Worm (Caenorhabditis elegans) whole organism, L4 larva: ENCODE results near the gene fbxl-1.
A peak's percentile ranks its signal among the peaks of the same experiment; 100 is the strongest.

Source experiments
- F49E8.2 ChIP-seq: sonication (generic microtip); optimal IDR thresholded peaks from 2 replicates; lab custom pipeline; 2016; ENCODE audit warnings: missing compliant biosample characterization, mild to moderate bottlenecking, missing genetic modification characterization, borderline replicate concordance
- Y48G9A.11 ChIP-seq: fragments of 200-800 bp; sonication (Bioruptor generic); IDR thresholded peaks from 2 replicates; pipeline ENCODE4 v1.3.6; 2022; ENCODE audit warnings: missing genetic modification reagents, missing genetic modification characterization, missing compliant biosample characterization
- arid-1 ChIP-seq: fragments of 200-800 bp; sonication (Bioruptor generic); conservative IDR thresholded peaks from 2 replicates; pipeline ENCODE4 v1.3.6; 2022; ENCODE audit warnings: missing genetic modification reagents, missing genetic modification characterization, missing compliant biosample characterization
- attf-4 ChIP-seq: sonication (generic microtip); optimal IDR thresholded peaks from 3 replicates; lab custom pipeline; 2017; ENCODE audit warnings: missing biosample characterization, missing genetic modification characterization
- ceh-20 ChIP-seq: fragments of 200-800 bp; sonication (Bioruptor generic); IDR thresholded peaks from 2 replicates; pipeline ENCODE4 v1.3.6; 2022; ENCODE audit warnings: missing genetic modification reagents, missing genetic modification characterization, missing compliant biosample characterization
- ceh-28 ChIP-seq: fragments of 150-350 bp; optimal IDR thresholded peaks from 2 replicates; lab custom pipeline; 2014; ENCODE audit warnings: missing biosample characterization, missing genetic modification reagents, missing genetic modification characterization
- ceh-44 ChIP-seq: fragments of 200-800 bp; sonication (Bioruptor generic); IDR thresholded peaks from 2 replicates; pipeline ENCODE4 v1.3.6; 2022; ENCODE audit warnings: missing genetic modification reagents, missing genetic modification characterization, missing compliant biosample characterization
- ceh-62 ChIP-seq: sonication (generic microtip); optimal IDR thresholded peaks from 2 replicates; lab custom pipeline; 2017; ENCODE audit warnings: missing biosample characterization, missing genetic modification characterization
- ceh-82 ChIP-seq: sonication (generic microtip); optimal IDR thresholded peaks from 2 replicates; lab custom pipeline; 2017; ENCODE audit warnings: missing biosample characterization, missing genetic modification characterization
- daf-16 ChIP-seq, 3 experiments: sonication (generic microtip); optimal IDR thresholded peaks; 2 replicates each; lab custom pipeline; 2016 to 2017; ENCODE audit warnings: missing genetic modification characterization in 3 of 3, missing genetic modification reagents in 3 of 3, mild to moderate bottlenecking in 2 of 3, missing compliant biosample characterization in 2 of 3, missing biosample characterization in 1 of 3, moderate library complexity in 1 of 3
- dmd-6 ChIP-seq: fragments of 200-800 bp; sonication (Bioruptor generic); IDR thresholded peaks from 2 replicates; pipeline ENCODE4 v1.3.6; 2022; ENCODE audit warnings: missing genetic modification reagents, missing genetic modification characterization, missing compliant biosample characterization
- dmd-8 ChIP-seq: fragments of 200-800 bp; sonication (Bioruptor generic); IDR thresholded peaks from 2 replicates; pipeline ENCODE4 v1.3.6; 2022; ENCODE audit warnings: missing genetic modification characterization, missing compliant biosample characterization
- dmd-9 ChIP-seq: fragments of 200-800 bp; sonication (Bioruptor generic); IDR thresholded peaks from 2 replicates; pipeline ENCODE4 v1.3.6; 2022; ENCODE audit warnings: missing genetic modification reagents, missing genetic modification characterization, missing compliant biosample characterization
- dpl-1 ChIP-seq: fragments of 150-350 bp; optimal IDR thresholded peaks from 2 replicates; lab custom pipeline; 2014; ENCODE audit warnings: missing biosample characterization, missing genetic modification reagents, missing genetic modification characterization
- egl-27 ChIP-seq: sonication (generic microtip); optimal IDR thresholded peaks from 3 replicates; lab custom pipeline; 2017; ENCODE audit warnings: missing biosample characterization, missing genetic modification reagents, missing genetic modification characterization
- gei-8 ChIP-seq: fragments of 200-800 bp; sonication (Bioruptor generic); optimal IDR thresholded peaks from 2 replicates; lab custom pipeline; 2018; ENCODE audit warnings: mild to moderate bottlenecking, missing genetic modification characterization, missing compliant biosample characterization
- hlh-30 ChIP-seq: sonication (generic microtip); optimal IDR thresholded peaks from 2 replicates; lab custom pipeline; 2017; ENCODE audit warnings: antibody characterized with exemption, mild to moderate bottlenecking, missing genetic modification characterization, missing compliant biosample characterization; ENCODE audit not compliant: insufficient read depth
- lim-7 ChIP-seq: fragments of 200-800 bp; sonication (Bioruptor generic); IDR thresholded peaks from 2 replicates; pipeline ENCODE4 v1.3.6; 2022; ENCODE audit warnings: missing genetic modification characterization, missing compliant biosample characterization
- lir-3 ChIP-seq: sonication (generic microtip); optimal IDR thresholded peaks from 2 replicates; lab custom pipeline; 2016; ENCODE audit warnings: mild to moderate bottlenecking, missing genetic modification characterization, missing compliant biosample characterization
- mdt-29 ChIP-seq: fragments of 200-800 bp; sonication (Bioruptor generic); IDR thresholded peaks from 2 replicates; pipeline ENCODE4 v1.3.6; 2022; ENCODE audit warnings: missing genetic modification reagents, missing genetic modification characterization, missing compliant biosample characterization
- nhr-10 ChIP-seq: fragments of 150-350 bp; optimal IDR thresholded peaks from 2 replicates; lab custom pipeline; 2014; ENCODE audit warnings: missing biosample characterization, missing genetic modification characterization
- nhr-111 ChIP-seq: fragments of 200-800 bp; sonication (Bioruptor generic); optimal IDR thresholded peaks from 2 replicates; lab custom pipeline; 2018; ENCODE audit warnings: mild to moderate bottlenecking, missing genetic modification characterization, missing compliant biosample characterization
- nhr-237 ChIP-seq: sonication (generic microtip); optimal IDR thresholded peaks from 2 replicates; lab custom pipeline; 2017; ENCODE audit warnings: missing biosample characterization, missing genetic modification characterization
- nhr-76 ChIP-seq: fragments of 150-350 bp; optimal IDR thresholded peaks from 2 replicates; lab custom pipeline; 2014; ENCODE audit warnings: missing biosample characterization, missing genetic modification characterization
- nhr-77 ChIP-seq: fragments of 150-350 bp; optimal IDR thresholded peaks from 2 replicates; lab custom pipeline; 2014; ENCODE audit warnings: missing biosample characterization, missing genetic modification characterization
- php-3 ChIP-seq: fragments of 200-800 bp; sonication (Bioruptor generic); IDR thresholded peaks from 2 replicates; pipeline ENCODE4 v1.3.6; 2022; ENCODE audit warnings: missing genetic modification reagents, missing genetic modification characterization, missing compliant biosample characterization
- rbr-2 ChIP-seq: sonication (generic microtip); optimal IDR thresholded peaks from 2 replicates; lab custom pipeline; 2016; ENCODE audit warnings: missing genotype, missing genetic modification characterization, missing compliant biosample characterization
- sdz-12 ChIP-seq: fragments of 200-800 bp; sonication (Bioruptor generic); optimal IDR thresholded peaks from 2 replicates; lab custom pipeline; 2018; ENCODE audit warnings: mild to moderate bottlenecking, missing genetic modification characterization, missing compliant biosample characterization
- set-16 ChIP-seq: fragments of 200-800 bp; sonication (Bioruptor generic); IDR thresholded peaks from 2 replicates; pipeline ENCODE4 v1.3.6; 2022; ENCODE audit warnings: missing genetic modification reagents, missing genetic modification characterization, missing compliant biosample characterization
- snpc-4 ChIP-seq: fragments of 150-350 bp; optimal IDR thresholded peaks from 2 replicates; lab custom pipeline; 2014; ENCODE audit warnings: missing biosample characterization, missing genetic modification characterization
- spr-3 ChIP-seq: fragments of 200-800 bp; sonication (Bioruptor generic); optimal IDR thresholded peaks from 2 replicates; lab custom pipeline; 2018; ENCODE audit warnings: mild to moderate bottlenecking, missing genetic modification characterization, missing compliant biosample characterization
- unc-62 ChIP-seq, 3 experiments: fragments of 150-350 bp in 1 of 3; sonication (generic microtip); optimal IDR thresholded peaks in 2 of 3; peaks in 1 of 3; 1 replicate in 1 of 3; 2 replicates in 2 of 3; lab custom pipeline; 2014 to 2017; ENCODE audit warnings: missing biosample characterization in 3 of 3, missing genetic modification characterization in 3 of 3, missing genetic modification reagents in 3 of 3, missing genotype in 1 of 3
- vab-7 ChIP-seq: fragments of 200-800 bp; sonication (Bioruptor generic); IDR thresholded peaks from 2 replicates; pipeline ENCODE4 v1.3.6; 2022; ENCODE audit warnings: missing genetic modification reagents, missing genetic modification characterization, missing compliant biosample characterization
- zag-1 ChIP-seq: fragments of 150-350 bp; optimal IDR thresholded peaks from 2 replicates; lab custom pipeline; 2014; ENCODE audit warnings: missing biosample characterization, missing genetic modification characterization
- ztf-11 ChIP-seq: fragments of 150-350 bp; optimal IDR thresholded peaks from 2 replicates; lab custom pipeline; 2014; ENCODE audit warnings: missing biosample characterization, missing genetic modification characterization
- ztf-7 ChIP-seq: fragments of 150-350 bp; optimal IDR thresholded peaks from 2 replicates; lab custom pipeline; 2014; ENCODE audit warnings: missing biosample characterization, missing genetic modification characterization

The fbxl-1 gene

ce11 chrIII:8185130-8185529 is 42.5 kb upstream of the fbxl-1 start:
- no peak for TF ChIP-seq set-16
- no peak for TF ChIP-seq lir-3
- TF ChIP-seq snpc-4 (tag; lab: Kevin White, UChicago), result no peak
- TF ChIP-seq nhr-77 (tag; lab: Kevin White, UChicago), result no peak
- TF ChIP-seq unc-62 (GFP tag; optimal IDR thresholded peaks at IDR 0.05 in 1 of 2; lab: Kevin White, UChicago), result peak in 1 of 2 experiments; percentile 95
- no peak for TF ChIP-seq unc-62 (tag; optimal IDR thresholded peaks at IDR 0.05; lab: Kevin White, UChicago)
- TF ChIP-seq arid-1, result no peak
- TF ChIP-seq, all 104 proteins: peak for 1

ce11 chrIII:8190505-8190904 is 37.1 kb upstream of the fbxl-1 start, which contains the start of gene C50C3.19:
Gene C50C3.19 (plus strand): TSS chrIII:8190805.
- TF ChIP-seq ceh-44 (GFP tag; lab: Robert Waterston, UW), result no peak
- TF ChIP-seq ceh-20 (GFP tag; lab: Robert Waterston, UW), result no peak
- no peak for TF ChIP-seq gei-8 (GFP tag; lab: Kevin White, UChicago)
- TF ChIP-seq nhr-111 (GFP tag; lab: Kevin White, UChicago), result no peak
- TF ChIP-seq ztf-11, result no peak
- TF ChIP-seq mdt-29 (GFP tag; lab: Robert Waterston, UW), result no peak
- TF ChIP-seq egl-27, result no peak
- no peak for TF ChIP-seq F49E8.2 (tag; lab: Kevin White, UChicago)
- TF ChIP-seq dmd-6 (GFP tag; lab: Robert Waterston, UW), result no peak
- no peak for TF ChIP-seq dpl-1 (GFP tag; lab: Kevin White, UChicago)
- TF ChIP-seq ztf-7 (tag; lab: Kevin White, UChicago), result no peak
- no peak for TF ChIP-seq daf-16 (GFP tag; optimal IDR thresholded peaks at IDR 0.05; lab: Kevin White, UChicago)
- no peak for TF ChIP-seq daf-16 (tag; optimal IDR thresholded peaks at IDR 0.05; lab: Kevin White, UChicago)
- TF ChIP-seq nhr-10 (tag; lab: Kevin White, UChicago), result no peak
- TF ChIP-seq unc-62 (GFP tag; optimal IDR thresholded peaks at IDR 0.05 in 1 of 2; lab: Kevin White, UChicago), result no peak
- no peak for TF ChIP-seq unc-62 (tag; optimal IDR thresholded peaks at IDR 0.05; lab: Kevin White, UChicago)
- no peak for TF ChIP-seq dmd-8
- no peak for TF ChIP-seq sdz-12 (GFP tag; lab: Kevin White, UChicago)
- no peak for TF ChIP-seq rbr-2 (tag; lab: Kevin White, UChicago)
- no peak for TF ChIP-seq ceh-82 (tag; lab: Kevin White, UChicago)

ce11 chrIII:8191695-8192094 is 35.9 kb upstream of the fbxl-1 start, which contains the start of gene C50C3.1:
Gene C50C3.1 (plus strand): TSS chrIII:8191995.
- TF ChIP-seq nhr-76 (tag; lab: Kevin White, UChicago) (no peak), attf-4 (tag; lab: Kevin White, UChicago) (no peak), ceh-62 (tag; lab: Kevin White, UChicago) (no peak), mdt-29 (GFP tag; lab: Robert Waterston, UW) (no peak), Y48G9A.11 (no peak), vab-7 (GFP tag; lab: Robert Waterston, UW) (no peak), daf-16 (GFP tag; optimal IDR thresholded peaks at IDR 0.05; lab: Kevin White, UChicago) (no peak), daf-16 (tag; optimal IDR thresholded peaks at IDR 0.05; lab: Kevin White, UChicago) (no peak), nhr-237 (tag; lab: Kevin White, UChicago) (no peak), hlh-30 (no peak), lim-7 (GFP tag; lab: Robert Waterston, UW) (no peak), ceh-28 (no peak), unc-62 (GFP tag; optimal IDR thresholded peaks at IDR 0.05 in 1 of 2; lab: Kevin White, UChicago) (no peak), unc-62 (tag; optimal IDR thresholded peaks at IDR 0.05; lab: Kevin White, UChicago) (no peak), dmd-9 (GFP tag; lab: Robert Waterston, UW) (no peak), php-3 (GFP tag; lab: Robert Waterston, UW) (no peak), zag-1 (no peak), nhr-10 (tag; lab: Kevin White, UChicago) (no peak), spr-3 (GFP tag; lab: Kevin White, UChicago) (no peak), arid-1 (no peak), lir-3 (no peak)
